Fruit fly (Drosophila melanogaster) whole organism, embryonic: Measurements from ENCODE around the gene Cad88C.

Experiments
- Ada2b ChIP-seq: fragments of 200-800 bp; sonication (Bioruptor generic); IDR thresholded peaks from 2 replicates; pipeline ENCODE4 v1.3.6; 2022; ENCODE audit warnings: missing biosample characterization, missing genetic modification characterization
- Adf1 ChIP-seq: fragments of 200-800 bp; sonication (Bioruptor generic); IDR thresholded peaks from 2 replicates; pipeline ENCODE4 v1.3.6; 2022; ENCODE audit warnings: missing biosample characterization, missing genetic modification characterization
- CG10147 ChIP-seq: fragments of 200-800 bp; sonication (Bioruptor generic); optimal IDR thresholded peaks from 2 replicates; lab custom pipeline; 2019; ENCODE audit warnings: missing biosample characterization, mild to moderate bottlenecking, missing genetic modification characterization, moderate library complexity
- CG10462 ChIP-seq: fragments of 200-800 bp; sonication (Bioruptor generic); optimal IDR thresholded peaks from 2 replicates; lab custom pipeline; 2016; ENCODE audit warnings: missing biosample characterization, missing genetic modification characterization
- CG12219 ChIP-seq: fragments of 200-800 bp; sonication (Bioruptor generic); optimal IDR thresholded peaks from 3 replicates; lab custom pipeline; 2018; ENCODE audit warnings: missing biosample characterization, mild to moderate bottlenecking, missing genetic modification characterization
- CG12659 ChIP-seq: fragments of 200-800 bp; sonication (Bioruptor generic); optimal IDR thresholded peaks from 3 replicates; lab custom pipeline; 2017; ENCODE audit warnings: mild to moderate bottlenecking, missing biosample characterization, missing genetic modification reagents, missing genetic modification characterization
- CG13123 ChIP-seq: fragments of 200-800 bp; sonication (Bioruptor generic); optimal IDR thresholded peaks from 2 replicates; lab custom pipeline; 2016; ENCODE audit warnings: missing biosample characterization, missing genetic modification characterization
- CG14667 ChIP-seq: fragments of 200-800 bp; sonication (Bioruptor generic); IDR thresholded peaks from 2 replicates; pipeline ENCODE4 v1.3.6; 2022; ENCODE audit warnings: missing biosample characterization, missing genetic modification characterization
- CG16863 ChIP-seq: fragments of 200-800 bp; sonication (Bioruptor generic); optimal IDR thresholded peaks from 3 replicates; lab custom pipeline; 2016; ENCODE audit warnings: missing biosample characterization, missing genetic modification characterization
- CG17186 ChIP-seq: fragments of 200-800 bp; sonication (Bioruptor generic); optimal IDR thresholded peaks from 3 replicates; lab custom pipeline; 2017; ENCODE audit warnings: missing biosample characterization, missing genetic modification reagents, missing genetic modification characterization
- CG17568 ChIP-seq: fragments of 200-800 bp; sonication (Bioruptor generic); optimal IDR thresholded peaks from 2 replicates; lab custom pipeline; 2018; ENCODE audit warnings: missing biosample characterization, mild to moderate bottlenecking, missing genetic modification characterization, moderate library complexity
- CG2120 ChIP-seq: fragments of 200-800 bp; sonication (Bioruptor generic); optimal IDR thresholded peaks from 3 replicates; lab custom pipeline; 2016; ENCODE audit warnings: missing biosample characterization, missing genetic modification characterization
- CG2202 ChIP-seq: fragments of 200-800 bp; sonication (Bioruptor generic); optimal IDR thresholded peaks from 2 replicates; lab custom pipeline; 2018; ENCODE audit warnings: missing biosample characterization, mild to moderate bottlenecking, missing genetic modification characterization
- CG2875 ChIP-seq: fragments of 200-800 bp; sonication (Bioruptor generic); optimal IDR thresholded peaks from 2 replicates; lab custom pipeline; 2017; ENCODE audit warnings: missing biosample characterization, mild to moderate bottlenecking, missing genetic modification characterization, missing genetic modification reagents
- CG3065 ChIP-seq: fragments of 200-800 bp; sonication (Bioruptor generic); optimal IDR thresholded peaks from 2 replicates; lab custom pipeline; 2016; ENCODE audit warnings: missing biosample characterization, missing genetic modification characterization
- CG3163 ChIP-seq: fragments of 200-800 bp; sonication (Bioruptor generic); optimal IDR thresholded peaks from 3 replicates; lab custom pipeline; 2016; ENCODE audit warnings: missing biosample characterization, missing genetic modification characterization
- CG32532 ChIP-seq: fragments of 200-800 bp; sonication (Bioruptor generic); IDR thresholded peaks from 2 replicates; pipeline ENCODE4 v1.3.6; 2022; ENCODE audit warnings: missing biosample characterization, missing genetic modification characterization
- CG3726 ChIP-seq: fragments of 200-800 bp; sonication (Bioruptor generic); IDR thresholded peaks from 3 replicates; pipeline ENCODE4, ENCODE4 v1.3.6; 2022; ENCODE audit warnings: missing biosample characterization, missing genetic modification characterization
- CG6683 ChIP-seq: fragments of 200-800 bp; sonication (Bioruptor generic); optimal IDR thresholded peaks from 2 replicates; lab custom pipeline; 2017; ENCODE audit warnings: missing biosample characterization, mild to moderate bottlenecking, missing genetic modification characterization, missing genetic modification reagents
- CG7786 ChIP-seq: fragments of 200-800 bp; sonication (Bioruptor generic); optimal IDR thresholded peaks from 2 replicates; lab custom pipeline; 2016; ENCODE audit warnings: missing biosample characterization, missing genetic modification characterization
- CG8388 ChIP-seq: fragments of 200-800 bp; sonication (Bioruptor generic); optimal IDR thresholded peaks from 2 replicates; lab custom pipeline; 2019; ENCODE audit warnings: missing biosample characterization, mild to moderate bottlenecking, missing genetic modification characterization, moderate library complexity
- CG9609 ChIP-seq: fragments of 200-800 bp; sonication (Bioruptor generic); optimal IDR thresholded peaks from 3 replicates; lab custom pipeline; 2016; ENCODE audit warnings: missing biosample characterization, missing genetic modification characterization
- CoRest ChIP-seq: fragments of 200-800 bp; sonication (Bioruptor generic); optimal IDR thresholded peaks from 3 replicates; lab custom pipeline; 2018; ENCODE audit warnings: missing biosample characterization, mild to moderate bottlenecking, missing genetic modification characterization, moderate library complexity
- CrebB ChIP-seq: fragments of 200-800 bp; sonication (Bioruptor generic); optimal IDR thresholded peaks from 3 replicates; lab custom pipeline; 2018; ENCODE audit warnings: missing biosample characterization, mild to moderate bottlenecking, missing genetic modification characterization
- Dek ChIP-seq: fragments of 200-800 bp; sonication (Bioruptor generic); optimal IDR thresholded peaks from 3 replicates; lab custom pipeline; 2019; ENCODE audit warnings: missing biosample characterization, mild to moderate bottlenecking, missing genetic modification characterization, moderate library complexity
- Fer1 ChIP-seq: fragments of 200-800 bp; sonication (Bioruptor generic); optimal IDR thresholded peaks from 2 replicates; lab custom pipeline; 2017; ENCODE audit warnings: missing biosample characterization, mild to moderate bottlenecking, missing genetic modification characterization
- H15 ChIP-seq: fragments of 200-800 bp; sonication (Bioruptor generic); IDR thresholded peaks from 3 replicates; pipeline ENCODE4 v1.3.6; 2022; ENCODE audit warnings: missing biosample characterization, missing genetic modification characterization
- HmgD ChIP-seq: fragments of 200-800 bp; sonication (Bioruptor generic); optimal IDR thresholded peaks from 3 replicates; lab custom pipeline; 2016; ENCODE audit warnings: missing biosample characterization, missing genetic modification characterization
- NFAT ChIP-seq: fragments of 200-800 bp; sonication (Bioruptor generic); IDR thresholded peaks from 2 replicates; pipeline ENCODE4 v1.3.6; 2022; ENCODE audit warnings: missing biosample characterization, missing genetic modification characterization
- Oli ChIP-seq: fragments of 200-800 bp; sonication (Bioruptor generic); optimal IDR thresholded peaks from 2 replicates; lab custom pipeline; 2018; ENCODE audit warnings: missing biosample characterization, mild to moderate bottlenecking, missing genetic modification characterization, moderate library complexity
- Pdp1 ChIP-seq, 2 experiments: fragments of 200-800 bp; sonication (Bioruptor generic); optimal IDR thresholded peaks; 3 replicates each; lab custom pipeline; 2016; ENCODE audit warnings: missing biosample characterization in 2 of 2, missing genetic modification characterization in 2 of 2, mild to moderate bottlenecking in 1 of 2, moderate library complexity in 1 of 2
- ac ChIP-seq: fragments of 200-800 bp; sonication (Bioruptor generic); optimal IDR thresholded peaks from 3 replicates; lab custom pipeline; 2017; ENCODE audit warnings: missing biosample characterization, mild to moderate bottlenecking, missing genetic modification characterization
- al ChIP-seq: fragments of 200-800 bp; sonication (Bioruptor generic); IDR thresholded peaks from 2 replicates; pipeline ENCODE4 v1.3.6; 2022; ENCODE audit warnings: missing biosample characterization, missing genetic modification characterization
- aop ChIP-seq: fragments of 200-800 bp; sonication (Bioruptor generic); IDR thresholded peaks from 2 replicates; pipeline ENCODE4 v1.3.6; 2022; ENCODE audit warnings: missing biosample characterization, missing genetic modification characterization
- bcd ChIP-seq: fragments of 200-800 bp; sonication (Bioruptor generic); optimal IDR thresholded peaks from 2 replicates; lab custom pipeline; 2017; ENCODE audit warnings: missing biosample characterization, mild to moderate bottlenecking, missing genetic modification characterization
- bigmax ChIP-seq: fragments of 200-800 bp; sonication (Bioruptor generic); optimal IDR thresholded peaks from 2 replicates; lab custom pipeline; 2018; ENCODE audit warnings: missing biosample characterization, mild to moderate bottlenecking, missing genetic modification characterization
- cad ChIP-seq: fragments of >200 bp; optimal IDR thresholded peaks from 2 replicates; lab custom pipeline; 2017; ENCODE audit warnings: missing biosample characterization, missing genetic modification characterization
- dati ChIP-seq: fragments of 200-800 bp; sonication (Bioruptor generic); IDR thresholded peaks from 2 replicates; pipeline ENCODE4 v1.3.6; 2022; ENCODE audit warnings: missing biosample characterization, missing genetic modification characterization
- disco-r ChIP-seq: fragments of 200-800 bp; sonication (Bioruptor generic); optimal IDR thresholded peaks from 2 replicates; lab custom pipeline; 2016; ENCODE audit warnings: missing biosample characterization, missing genetic modification characterization
- dmrt11E ChIP-seq: fragments of 200-800 bp; sonication (Bioruptor generic); optimal IDR thresholded peaks from 3 replicates; lab custom pipeline; 2018; ENCODE audit warnings: missing biosample characterization, mild to moderate bottlenecking, missing genetic modification characterization, moderate library complexity
- en ChIP-seq: fragments of 200-800 bp; sonication (Bioruptor generic); optimal IDR thresholded peaks from 2 replicates; lab custom pipeline; 2016; ENCODE audit warnings: missing biosample characterization, missing genetic modification characterization
- h ChIP-seq: fragments of >200 bp; optimal IDR thresholded peaks from 2 replicates; lab custom pipeline; 2017
- ham ChIP-seq: fragments of 200-800 bp; sonication (Bioruptor generic); IDR thresholded peaks from 2 replicates; pipeline ENCODE4 v1.3.6; 2022; ENCODE audit warnings: missing biosample characterization, missing genetic modification characterization
- kni ChIP-seq: fragments of 200-800 bp; sonication (Bioruptor generic); optimal IDR thresholded peaks from 3 replicates; lab custom pipeline; 2017; ENCODE audit warnings: mild to moderate bottlenecking, missing biosample characterization, missing genetic modification reagents, missing genetic modification characterization
- lov ChIP-seq, 2 experiments: fragments of 200-800 bp in 1 of 2; fragments of >200 bp in 1 of 2; sonication (Bioruptor generic) in 1 of 2; IDR thresholded peaks in 1 of 2; optimal IDR thresholded peaks in 1 of 2; 2 replicates in 1 of 2; 3 replicates in 1 of 2; pipeline versions ENCODE4 v1.3.6 to Lab custom; 2017 to 2022; ENCODE audit warnings: missing biosample characterization in 1 of 2, missing genetic modification characterization in 1 of 2
- maf-S ChIP-seq: fragments of 200-800 bp; sonication (Bioruptor generic); optimal IDR thresholded peaks from 2 replicates; lab custom pipeline; 2016; ENCODE audit warnings: missing biosample characterization, missing genetic modification characterization
- mirr ChIP-seq: fragments of 200-800 bp; sonication (Bioruptor generic); optimal IDR thresholded peaks from 3 replicates; lab custom pipeline; 2018; ENCODE audit warnings: missing biosample characterization, mild to moderate bottlenecking, missing genetic modification characterization
- pzg ChIP-seq: fragments of 200-800 bp; sonication (Bioruptor generic); optimal IDR thresholded peaks from 3 replicates; lab custom pipeline; 2018; ENCODE audit warnings: missing biosample characterization, mild to moderate bottlenecking, missing genetic modification characterization, moderate library complexity
- sisA ChIP-seq: fragments of 200-800 bp; sonication (Bioruptor generic); IDR thresholded peaks from 2 replicates; pipeline ENCODE4 v1.3.6; 2022; ENCODE audit warnings: missing biosample characterization, missing genetic modification characterization
- wdn ChIP-seq: fragments of 200-800 bp; sonication (Bioruptor generic); IDR thresholded peaks from 2 replicates; pipeline ENCODE4 v1.3.6; 2022; ENCODE audit warnings: missing biosample characterization, missing genetic modification characterization

The Cad88C gene

dm6 chr3R:14649307-14650239 is 19.3 kb downstream of the Cad88C start (continued):
- TF ChIP-seq NFAT (GFP tag; lab: Robert Waterston, UW) (no peak), CG3065 (GFP tag; lab: Kevin White, UChicago) (no peak), Adf1 (no peak), mirr (GFP tag; lab: Kevin White, UChicago) (no peak), aop (no peak), CG3726 (GFP tag; lab: Robert Waterston, UW) (no peak), CG8388 (peak; percentile 18), CG16863 (peak; percentile 14), Dek (tag; lab: Kevin White, UChicago) (peak; percentile 18), CG2120 (GFP tag; lab: Kevin White, UChicago) (peak; percentile 51), CG10147 (peak; percentile 10), en (no peak), CG17186 (GFP tag; lab: Kevin White, UChicago) (no peak), HmgD (GFP tag; lab: Kevin White, UChicago) (no peak), Oli (no peak), H15 (GFP tag; lab: Robert Waterston, UW) (no peak), dati (GFP tag; lab: Robert Waterston, UW) (no peak), CG12659 (no peak), Ada2b (no peak), CG2875 (GFP tag; lab: Kevin White, UChicago) (peak; percentile 11), cad (GFP tag; lab: Kevin White, UChicago) (no peak), sisA (no peak), CG10462 (no peak), CG17568 (no peak), CG13123 (no peak), CG32532 (no peak), wdn (GFP tag; lab: Robert Waterston, UW) (no peak), kni (GFP tag; lab: Kevin White, UChicago) (peak; percentile 47), CG7786 (GFP tag; lab: Kevin White, UChicago) (peak; percentile 31), ham (GFP tag; lab: Robert Waterston, UW) (no peak), h (no peak), al (GFP tag; lab: Robert Waterston, UW) (no peak), disco-r (GFP tag; lab: Kevin White, UChicago) (no peak), pzg (GFP tag; lab: Kevin White, UChicago) (no peak), Pdp1 (GFP tag; optimal IDR thresholded peaks at IDR 0.05; lab: Kevin White, UChicago) (no peak), CoRest (tag; lab: Kevin White, UChicago) (no peak), lov (optimal IDR thresholded peaks at IDR 0.05; lab: Kevin White, UChicago) (no peak), lov (GFP tag; IDR thresholded peaks at IDR 0.05; lab: Robert Waterston, UW) (no peak), bigmax (no peak), CG9609 (GFP tag; lab: Kevin White, UChicago) (no peak), CG12219 (GFP tag; lab: Kevin White, UChicago) (no peak), dmrt11E (tag; lab: Kevin White, UChicago) (peak; percentile 11), maf-S (GFP tag; lab: Kevin White, UChicago) (no peak), ac (GFP tag; lab: Kevin White, UChicago) (no peak), CrebB (tag; lab: Kevin White, UChicago) (no peak), CG14667 (GFP tag; lab: Robert Waterston, UW) (no peak), bcd (GFP tag; lab: Kevin White, UChicago) (peak; percentile 19), CG3163 (no peak), Fer1 (no peak), CG6683 (GFP tag; lab: Kevin White, UChicago) (no peak), CG2202 (tag; lab: Kevin White, UChicago) (no peak)
